Fruit fly (Drosophila melanogaster): ENCODE measurements around the gene Polr2I.

DNA sequence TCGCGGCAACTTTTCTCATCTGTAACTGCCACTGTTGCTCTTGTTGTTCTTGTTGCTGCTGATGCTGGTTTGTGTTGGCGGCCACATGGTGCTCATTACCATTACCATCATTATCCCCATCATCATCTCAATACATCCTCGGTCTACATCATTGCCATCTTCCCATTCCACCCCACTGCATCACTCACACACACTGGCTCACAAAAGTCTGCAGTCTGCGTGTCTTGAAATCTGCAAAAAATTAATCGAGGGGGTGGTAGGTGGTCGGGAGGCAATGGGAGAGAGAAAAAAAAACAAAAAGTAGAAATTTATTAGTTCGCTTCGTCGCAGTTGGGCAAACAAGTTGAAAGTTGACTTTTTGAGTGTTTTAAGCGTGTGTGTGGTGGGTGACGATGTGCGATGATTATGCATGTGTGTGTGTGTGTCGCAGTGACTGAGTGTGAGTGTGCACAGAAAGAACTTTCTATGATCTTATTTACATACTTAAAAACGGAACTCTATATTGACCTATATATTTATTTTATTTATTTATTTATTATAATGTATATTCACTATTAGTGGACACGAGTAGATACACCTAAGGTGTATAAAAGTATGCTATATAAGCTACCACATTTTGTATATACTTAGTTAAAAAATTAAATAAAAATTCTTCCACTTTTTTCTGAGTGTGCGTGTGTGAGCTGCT is 29.4 kb upstream of the Polr2I start:
- TF ChIP-seq EcR (GFP tag; optimal IDR thresholded peaks at IDR 0.05) (no peak), CG8478 (optimal IDR thresholded peaks at IDR 0.05) (no peak), pan (optimal IDR thresholded peaks at IDR 0.05) (no peak)

Measured in whole organism.